Fruit fly (Drosophila melanogaster): Measurements from ENCODE around the gene Zmynd10.

DNA sequence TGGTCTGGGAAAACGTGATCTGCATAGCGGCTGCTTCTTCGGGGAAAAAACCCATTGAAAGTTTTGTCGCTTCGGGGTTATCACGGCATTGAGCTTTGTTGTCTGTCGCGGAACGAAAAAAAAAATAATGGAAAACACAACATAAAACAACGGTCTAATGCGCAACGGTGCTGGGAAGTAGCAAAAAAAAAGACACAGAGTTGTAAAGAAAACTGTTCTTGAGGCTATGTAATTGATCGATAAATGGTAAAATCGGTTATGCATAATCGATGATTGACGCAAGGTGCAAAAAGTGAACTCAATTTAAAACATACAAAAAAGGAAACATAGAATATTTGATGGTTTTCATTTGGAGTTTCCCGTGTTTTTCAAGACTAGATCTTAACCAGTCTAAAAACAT, 5.1 kb upstream of the Zmynd10 start:
- TF ChIP-seq CG8478 (optimal IDR thresholded peaks at IDR 0.05) (no peak), CTCF (optimal IDR thresholded peaks at IDR 0.05) (no peak)

Measured in S2 (cell line).